Worm (Caenorhabditis elegans): ENCODE results near the gene C14C10.5.

DNA sequence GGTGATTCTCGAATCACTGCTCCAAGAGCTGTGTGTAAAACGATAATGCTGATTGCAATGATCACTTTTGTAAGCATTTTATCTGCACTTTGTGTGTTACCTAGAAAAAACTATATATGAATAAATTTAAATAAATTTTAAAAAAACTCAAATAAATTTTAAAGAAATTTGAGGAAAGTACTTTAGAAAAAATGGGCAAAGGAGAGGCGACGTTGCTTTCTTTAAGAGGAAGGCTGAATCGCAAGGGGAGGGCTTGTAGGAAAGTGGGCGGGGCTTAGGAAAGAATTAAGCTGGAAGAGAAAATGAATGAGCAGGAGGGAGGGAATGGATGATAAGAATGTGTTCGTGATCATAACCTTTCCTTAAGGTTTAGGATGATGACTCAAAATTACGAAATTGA lies 32.1 kb upstream of the C14C10.5 start, which contains the start of gene E02A10.4:
- no peak for TF ChIP-seq fkh-10 (GFP tag; optimal IDR thresholded peaks at IDR 0.05)
- TF ChIP-seq pha-4 (GFP tag; IDR thresholded peaks at IDR 0.05), result no peak
- TF ChIP-seq pha-4 (tag; optimal IDR thresholded peaks at IDR 0.05), result no peak
- TF ChIP-seq hlh-30 (tag; optimal IDR thresholded peaks at IDR 0.05; ENCODE audit: insufficient read depth), result no peak
- TF ChIP-seq unc-130 (GFP tag; optimal IDR thresholded peaks at IDR 0.05), result no peak
- no peak for TF ChIP-seq ama-1 (optimal IDR thresholded peaks at IDR 0.05)
- no peak for TF ChIP-seq madf-5 (GFP tag; IDR thresholded peaks at IDR 0.05)
- no peak for TF ChIP-seq lsy-2 (tag; optimal IDR thresholded peaks at IDR 0.05)
- TF ChIP-seq zag-1 (tag; optimal IDR thresholded peaks at IDR 0.05), result no peak
- no peak for TF ChIP-seq nhr-237 (tag; optimal IDR thresholded peaks at IDR 0.05)
- TF ChIP-seq skn-1 (tag; optimal IDR thresholded peaks at IDR 0.05), result no peak

Measured in whole organism, L4 larva.